Fruit fly (Drosophila melanogaster): ENCODE results near the gene CG17544.

DNA sequence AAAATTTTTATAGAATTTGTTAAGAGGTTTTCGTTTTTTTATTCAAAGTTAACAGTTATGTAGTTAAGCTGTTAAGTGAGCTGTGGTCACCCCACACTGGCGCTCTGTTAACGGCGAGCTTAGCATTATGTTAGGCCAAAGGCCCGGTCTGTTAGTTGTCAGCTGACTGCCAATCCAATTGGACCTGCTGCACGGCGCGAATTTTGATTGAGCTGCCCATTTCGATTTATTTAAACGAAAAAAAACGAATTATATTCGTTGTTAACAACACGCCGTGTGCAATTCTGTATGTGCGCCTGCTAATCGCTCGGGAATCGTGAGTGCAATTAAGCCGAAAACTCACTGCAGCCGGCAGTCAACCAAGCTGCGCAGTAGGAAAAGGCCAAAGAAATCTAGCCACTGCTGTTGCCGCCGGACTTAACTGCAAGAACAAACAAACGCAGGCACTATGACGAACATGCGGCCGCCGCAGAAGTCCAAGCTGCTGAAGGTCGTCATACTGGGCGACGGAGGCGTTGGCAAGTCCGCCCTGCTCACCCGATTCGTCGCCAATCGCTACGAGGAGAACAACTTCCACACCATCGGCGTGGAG lies 34.2 kb upstream of the CG17544 start, which contains the start of gene Rab9:
- no peak for TF ChIP-seq Met (GFP tag; optimal IDR thresholded peaks at IDR 0.05)
- no peak for TF ChIP-seq OdsH (GFP tag; optimal IDR thresholded peaks at IDR 0.05)

All from whole organism, prepupa.